Worm (Caenorhabditis elegans): ENCODE measurements around the gene F36H9.4.

ce11 chrV:1807160-1807559 lies 28.1 kb upstream of the F36H9.4 start, which contains the start of gene srt-42:
- TF ChIP-seq nfya-1 (tag; optimal IDR thresholded peaks at IDR 0.05) (no peak), elt-2 (tag; optimal IDR thresholded peaks at IDR 0.05) (no peak), npax-4 (tag; optimal IDR thresholded peaks at IDR 0.05) (no peak)
